Fruit fly (Drosophila melanogaster): Measurements from ENCODE around the gene ND-42.
A peak's percentile ranks its signal among the peaks of the same experiment; 100 is the strongest.

ND-42 gene

DNA sequence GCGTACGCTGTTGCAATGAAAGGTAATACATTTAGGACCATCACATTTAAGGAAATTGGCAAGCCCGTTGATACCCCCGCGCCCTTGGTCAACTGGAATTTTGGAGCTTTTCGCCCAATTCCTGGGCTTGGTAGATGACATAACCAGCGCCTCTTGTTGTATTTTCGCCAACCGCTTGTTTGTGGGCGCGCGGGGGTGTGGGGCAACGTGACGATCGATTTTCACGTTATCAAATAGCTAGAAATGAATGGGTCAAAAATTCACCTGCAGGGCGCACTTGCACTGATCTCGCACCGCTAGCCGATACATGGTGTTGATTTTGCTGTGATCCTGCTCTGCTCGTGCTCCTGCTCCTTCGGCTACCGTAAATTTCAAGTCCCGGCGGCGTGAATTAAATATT is 4.9 kb upstream of the ND-42 start:
- TF ChIP-seq Snoo (tag; optimal IDR thresholded peaks at IDR 0.05): no peak
- no peak for TF ChIP-seq CG9948 (tag; optimal IDR thresholded peaks at IDR 0.05)
- TF ChIP-seq EcR (GFP tag; optimal IDR thresholded peaks at IDR 0.05): no peak
- TF ChIP-seq CG34367 (tag; optimal IDR thresholded peaks at IDR 0.05): no peak
- TF ChIP-seq CG14655 (GFP tag; optimal IDR thresholded peaks at IDR 0.05): no peak
- TF ChIP-seq CG10348 (GFP tag; IDR thresholded peaks at IDR 0.05): no peak
- no peak for TF ChIP-seq Pif1A (GFP tag; optimal IDR thresholded peaks at IDR 0.05)

dm6 chr3R:22023041-22023626 is 4.4 kb upstream of the ND-42 start, which contains the start of the genes Mitofilin and mRpL35:
Gene Mitofilin (minus strand): TSS chr3R:22023335.
Gene mRpL35 (plus strand): TSS chr3R:22023527.
- TF ChIP-seq Snoo (tag; optimal IDR thresholded peaks at IDR 0.05) (no peak), CG34367 (tag; optimal IDR thresholded peaks at IDR 0.05) (peak; percentile 8), CG15710 (tag; optimal IDR thresholded peaks at IDR 0.05) (peak; percentile 20), CG32121 (GFP tag; IDR thresholded peaks at IDR 0.05) (no peak), CG4496 (GFP tag; IDR thresholded peaks at IDR 0.05) (peak; percentile 26; the same call in 1 of the 3 replicates), CG13204 (GFP tag; optimal IDR thresholded peaks at IDR 0.05) (no peak), CG8159 (tag; optimal IDR thresholded peaks at IDR 0.05) (peak; percentile 32)

DNA sequence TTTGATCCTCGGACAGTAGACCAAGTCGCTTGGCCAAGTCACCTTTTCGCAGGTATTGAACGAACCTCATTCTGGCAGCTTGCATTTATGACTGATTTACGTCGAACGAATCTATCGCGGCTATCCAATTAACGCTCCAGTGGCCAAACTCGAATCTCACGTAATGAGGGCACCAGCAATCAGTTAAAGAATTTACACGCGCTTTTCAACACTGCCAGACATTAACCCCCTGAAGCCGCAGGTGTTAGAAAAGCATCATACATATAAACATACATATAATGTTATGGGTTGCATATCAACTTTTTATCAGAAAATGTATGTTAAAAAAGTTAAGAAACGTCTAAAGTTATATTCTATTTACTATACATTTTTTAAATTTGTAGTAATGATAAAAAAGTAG is 2.2 kb upstream of the ND-42 start, which contains the start of gene CG6028:
Gene CG6028, minus strand, starts transcription at position 187 of the 400 bp plus-strand sequence.
- TF ChIP-seq CG8159 (tag; optimal IDR thresholded peaks at IDR 0.05): no peak
- peak; percentile 40; the same call in 1 of the 3 replicates for TF ChIP-seq CG4496 (GFP tag; IDR thresholded peaks at IDR 0.05)
- TF ChIP-seq Ets98B (GFP tag; IDR thresholded peaks at IDR 0.05): peak; percentile 28; the same call in 1 of the 2 replicates
- TF ChIP-seq CG32121 (GFP tag; IDR thresholded peaks at IDR 0.05): no peak
- TF ChIP-seq CG14655 (GFP tag; optimal IDR thresholded peaks at IDR 0.05): no peak
- TF ChIP-seq Pif1A (GFP tag; optimal IDR thresholded peaks at IDR 0.05): no peak
- peak; percentile 6 for TF ChIP-seq CG17806 (tag; optimal IDR thresholded peaks at IDR 0.05)
- TF ChIP-seq D1 (tag; optimal IDR thresholded peaks at IDR 0.05): no peak
- peak; percentile 14 for TF ChIP-seq Snoo (tag; optimal IDR thresholded peaks at IDR 0.05)
- TF ChIP-seq CG15710 (tag; optimal IDR thresholded peaks at IDR 0.05): no peak
- TF ChIP-seq CG12605 (GFP tag; IDR thresholded peaks at IDR 0.05): no peak
- no peak for TF ChIP-seq CG34367 (tag; optimal IDR thresholded peaks at IDR 0.05)
- no peak for TF ChIP-seq CG10348 (GFP tag; IDR thresholded peaks at IDR 0.05)
- no peak for TF ChIP-seq EcR (GFP tag; optimal IDR thresholded peaks at IDR 0.05)

DNA sequence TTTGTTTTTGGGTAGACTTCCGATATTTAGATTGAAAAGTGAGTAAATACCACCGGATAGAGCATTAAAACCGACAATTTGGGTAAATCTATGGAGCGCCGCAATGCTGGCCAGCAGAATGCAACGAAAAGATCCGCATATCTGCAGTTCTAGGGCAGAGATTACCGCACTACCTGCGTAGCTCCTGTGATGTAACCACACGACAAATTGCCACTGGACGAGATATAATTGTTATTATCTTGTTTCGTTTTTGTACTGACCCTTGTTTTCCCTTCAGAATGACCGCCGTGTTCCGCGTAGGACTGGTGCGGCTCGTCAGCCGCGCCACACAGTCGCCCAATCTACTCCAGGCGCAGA is 212 bp downstream of the ND-42 start:
- no peak for TF ChIP-seq fd96Ca (GFP tag; IDR thresholded peaks at IDR 0.05)
- TF ChIP-seq CG14655 (GFP tag; optimal IDR thresholded peaks at IDR 0.05): no peak
- no peak for TF ChIP-seq CG12605 (GFP tag; IDR thresholded peaks at IDR 0.05)
- TF ChIP-seq CG13204 (GFP tag; optimal IDR thresholded peaks at IDR 0.05): no peak
- TF ChIP-seq gl (tag; optimal IDR thresholded peaks at IDR 0.05): no peak
- TF ChIP-seq Pif1B (GFP tag; optimal IDR thresholded peaks at IDR 0.05): no peak
- TF ChIP-seq D1 (tag; optimal IDR thresholded peaks at IDR 0.05): no peak
- TF ChIP-seq CG4496 (GFP tag; IDR thresholded peaks at IDR 0.05): no peak
- TF ChIP-seq Snoo (tag; optimal IDR thresholded peaks at IDR 0.05): no peak
- no peak for TF ChIP-seq CG8301 (tag; optimal IDR thresholded peaks at IDR 0.05)
- TF ChIP-seq Ets98B (GFP tag; IDR thresholded peaks at IDR 0.05): no peak
- TF ChIP-seq Pif1A (GFP tag; optimal IDR thresholded peaks at IDR 0.05): no peak

DNA sequence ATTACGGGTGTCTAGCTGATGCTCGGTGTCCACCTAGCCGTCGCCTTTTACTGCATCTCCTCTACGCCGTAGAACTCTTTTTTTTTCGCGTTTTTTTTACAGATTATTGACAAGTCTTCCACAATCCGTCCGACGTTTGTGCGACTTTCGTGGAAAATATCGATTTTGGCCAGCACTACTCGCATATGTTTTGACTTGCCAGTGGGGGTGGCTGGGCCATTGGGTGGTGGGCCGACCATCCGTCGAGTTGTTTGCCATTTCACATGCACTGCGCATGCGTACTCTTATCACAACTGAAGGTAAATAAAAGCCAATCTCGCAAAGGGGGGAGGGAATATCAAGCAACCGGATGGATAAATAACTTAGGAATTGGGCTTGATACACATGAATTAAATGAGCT is 4.2 kb downstream of the ND-42 start, which contains the start of gene CG13409:
Gene CG13409, minus strand, starts transcription at position 163 of the 400 bp plus-strand sequence.
- TF ChIP-seq CG17806 (tag; optimal IDR thresholded peaks at IDR 0.05): no peak
- TF ChIP-seq CG8301 (tag; optimal IDR thresholded peaks at IDR 0.05): no peak
- TF ChIP-seq Snoo (tag; optimal IDR thresholded peaks at IDR 0.05): no peak

dm6 chr3R:22034160-22034742 is 6.7 kb downstream of the ND-42 start, which contains the start of the genes CG45099, CG6015, pit and Fadd:
Gene CG45099 (minus strand): TSS chr3R:22034286.
Gene CG6015 (minus strand): TSS chr3R:22034286.
Gene pit (plus strand): TSS chr3R:22034298.
Gene Fadd (plus strand): TSS chr3R:22034455.
- TF ChIP-seq CG13204 (GFP tag; optimal IDR thresholded peaks at IDR 0.05): no peak
- no peak for TF ChIP-seq Ets98B (GFP tag; IDR thresholded peaks at IDR 0.05)
- TF ChIP-seq gl (tag; optimal IDR thresholded peaks at IDR 0.05): no peak
- TF ChIP-seq CG15710 (tag; optimal IDR thresholded peaks at IDR 0.05): no peak
- no peak for TF ChIP-seq Pif1A (GFP tag; optimal IDR thresholded peaks at IDR 0.05)
- no peak for TF ChIP-seq Snoo (tag; optimal IDR thresholded peaks at IDR 0.05)
- no peak for TF ChIP-seq CG8301 (tag; optimal IDR thresholded peaks at IDR 0.05)
- TF ChIP-seq CG12605 (GFP tag; IDR thresholded peaks at IDR 0.05): no peak
- no peak for TF ChIP-seq CG4496 (GFP tag; IDR thresholded peaks at IDR 0.05)
- no peak for TF ChIP-seq CG8159 (tag; optimal IDR thresholded peaks at IDR 0.05)
- TF ChIP-seq CG9948 (tag; optimal IDR thresholded peaks at IDR 0.05): no peak
- no peak for TF ChIP-seq CG14655 (GFP tag; optimal IDR thresholded peaks at IDR 0.05)
- TF ChIP-seq CG34367 (tag; optimal IDR thresholded peaks at IDR 0.05): no peak
- no peak for TF ChIP-seq rn (GFP tag; IDR thresholded peaks at IDR 0.05)
- TF ChIP-seq CG17806 (tag; optimal IDR thresholded peaks at IDR 0.05): no peak
- no peak for TF ChIP-seq EcR (GFP tag; optimal IDR thresholded peaks at IDR 0.05)
- TF ChIP-seq Pif1B (GFP tag; optimal IDR thresholded peaks at IDR 0.05): no peak
- no peak for TF ChIP-seq D1 (tag; optimal IDR thresholded peaks at IDR 0.05)
- no peak for TF ChIP-seq CG10348 (GFP tag; IDR thresholded peaks at IDR 0.05)
- no peak for TF ChIP-seq CG32121 (GFP tag; IDR thresholded peaks at IDR 0.05)

Measured in whole organism, pupa.